Fruit fly (Drosophila melanogaster) whole organism, embryonic: ENCODE data around the gene Snx17.

Source experiments
- CG10431 ChIP-seq: fragments of 200-800 bp; sonication (Bioruptor generic); optimal IDR thresholded peaks from 3 replicates; lab custom pipeline; 2018; ENCODE audit warnings: missing biosample characterization, mild to moderate bottlenecking, missing genetic modification characterization
- CG10462 ChIP-seq: fragments of 200-800 bp; sonication (Bioruptor generic); optimal IDR thresholded peaks from 2 replicates; lab custom pipeline; 2016; ENCODE audit warnings: missing biosample characterization, missing genetic modification characterization
- CG11456 ChIP-seq: fragments of 200-800 bp; sonication (Bioruptor generic); IDR thresholded peaks from 3 replicates; pipeline ENCODE4 v1.3.6; 2022; ENCODE audit warnings: missing biosample characterization, missing genetic modification characterization
- CG11560 ChIP-seq: fragments of 200-800 bp; sonication (Bioruptor generic); IDR thresholded peaks from 3 replicates; pipeline ENCODE4 v1.3.6; 2022; ENCODE audit warnings: missing biosample characterization, missing genetic modification characterization
- CG12236 ChIP-seq: fragments of 200-800 bp; sonication (Bioruptor generic); optimal IDR thresholded peaks from 2 replicates; lab custom pipeline; 2016; ENCODE audit warnings: missing biosample characterization, missing genetic modification characterization
- CG12744 ChIP-seq: fragments of 200-800 bp; sonication (Bioruptor generic); optimal IDR thresholded peaks from 2 replicates; lab custom pipeline; 2016; ENCODE audit warnings: missing biosample characterization, missing genetic modification characterization
- CG12769 ChIP-seq: fragments of 200-800 bp; sonication (Bioruptor generic); optimal IDR thresholded peaks from 2 replicates; lab custom pipeline; 2019; ENCODE audit warnings: missing biosample characterization, mild to moderate bottlenecking, missing genetic modification characterization, moderate library complexity
- CG13775 ChIP-seq: fragments of 200-800 bp; sonication (Bioruptor generic); optimal IDR thresholded peaks from 3 replicates; lab custom pipeline; 2017; ENCODE audit warnings: missing biosample characterization, mild to moderate bottlenecking, missing genetic modification characterization
- CG14014 ChIP-seq: fragments of 200-800 bp; sonication (Bioruptor generic); IDR thresholded peaks from 2 replicates; pipeline ENCODE4 v1.3.6; 2022; ENCODE audit warnings: missing biosample characterization, missing genetic modification characterization
- CG14441 ChIP-seq: fragments of 200-800 bp; sonication (Bioruptor generic); IDR thresholded peaks from 2 replicates; pipeline ENCODE4 v1.3.6; 2022; ENCODE audit warnings: missing biosample characterization, missing genetic modification characterization
- CG14860 ChIP-seq: fragments of 200-800 bp; sonication (Bioruptor generic); IDR thresholded peaks from 3 replicates; pipeline ENCODE4 v1.3.6; 2022; ENCODE audit warnings: missing biosample characterization, missing genetic modification characterization; ENCODE audit not compliant: partially characterized antibody
- CG1647 ChIP-seq: fragments of 200-800 bp; sonication (Bioruptor generic); optimal IDR thresholded peaks from 3 replicates; lab custom pipeline; 2016; ENCODE audit warnings: missing biosample characterization, missing genetic modification characterization
- CG17359 ChIP-seq: fragments of 200-800 bp; sonication (Bioruptor generic); optimal IDR thresholded peaks from 3 replicates; lab custom pipeline; 2018; ENCODE audit warnings: missing biosample characterization, mild to moderate bottlenecking, missing genetic modification characterization, moderate library complexity
- CG2202 ChIP-seq: fragments of 200-800 bp; sonication (Bioruptor generic); optimal IDR thresholded peaks from 2 replicates; lab custom pipeline; 2018; ENCODE audit warnings: missing biosample characterization, mild to moderate bottlenecking, missing genetic modification characterization
- CG3281 ChIP-seq: fragments of 200-800 bp; sonication (Bioruptor generic); optimal IDR thresholded peaks from 3 replicates; lab custom pipeline; 2017; ENCODE audit warnings: missing biosample characterization, mild to moderate bottlenecking, missing genetic modification characterization
- CG34224 ChIP-seq: fragments of 200-800 bp; sonication (Bioruptor generic); IDR thresholded peaks from 3 replicates; pipeline ENCODE4 v1.3.6; 2022; ENCODE audit warnings: missing biosample characterization, missing genetic modification characterization; ENCODE audit not compliant: partially characterized antibody
- CG8290 ChIP-seq, 3 experiments: fragments of 200-800 bp; sonication (Bioruptor generic); optimal IDR thresholded peaks; 2 replicates each; lab custom pipeline; 2016 to 2019; ENCODE audit warnings: missing biosample characterization in 3 of 3, missing genetic modification characterization in 3 of 3, mild to moderate bottlenecking in 2 of 3, moderate library complexity in 1 of 3
- CG8359 ChIP-seq: fragments of 200-800 bp; sonication (Bioruptor generic); optimal IDR thresholded peaks from 2 replicates; lab custom pipeline; 2017; ENCODE audit warnings: missing biosample characterization, mild to moderate bottlenecking, missing genetic modification characterization, borderline replicate concordance
- CG9797 ChIP-seq: fragments of 200-800 bp; sonication (Bioruptor generic); optimal IDR thresholded peaks from 3 replicates; lab custom pipeline; 2018; ENCODE audit warnings: missing biosample characterization, mild to moderate bottlenecking, missing genetic modification characterization
- CTCF ChIP-seq: fragments of 200-800 bp; sonication (Bioruptor generic); optimal IDR thresholded peaks from 2 replicates; lab custom pipeline; 2017; ENCODE audit warnings: missing biosample characterization, mild to moderate bottlenecking, missing genetic modification characterization, moderate library complexity
- Camta ChIP-seq: fragments of 200-800 bp; sonication (Bioruptor generic); optimal IDR thresholded peaks from 2 replicates; lab custom pipeline; 2016; ENCODE audit warnings: missing biosample characterization, missing genetic modification characterization
- Dll ChIP-seq: fragments of 200-800 bp; sonication (Bioruptor generic); IDR thresholded peaks from 4 replicates; pipeline ENCODE4 v1.3.6; 2022; ENCODE audit warnings: missing biosample characterization, missing genetic modification characterization; ENCODE audit not compliant: partially characterized antibody
- Doc3 ChIP-seq: fragments of 200-800 bp; sonication (Bioruptor generic); IDR thresholded peaks from 3 replicates; pipeline ENCODE4 v1.3.6; 2022; ENCODE audit warnings: missing biosample characterization, missing genetic modification characterization; ENCODE audit not compliant: partially characterized antibody
- Eip74EF ChIP-seq, 2 experiments: fragments of 200-800 bp in 1 of 2; fragments of >200 bp in 1 of 2; sonication (Bioruptor generic) in 1 of 2; optimal IDR thresholded peaks; 2 replicates each; lab custom pipeline; 2017 to 2019; ENCODE audit warnings: missing biosample characterization in 2 of 2, missing genetic modification characterization in 2 of 2, mild to moderate bottlenecking in 1 of 2, moderate library complexity in 1 of 2
- H15 ChIP-seq: fragments of 200-800 bp; sonication (Bioruptor generic); IDR thresholded peaks from 3 replicates; pipeline ENCODE4 v1.3.6; 2022; ENCODE audit warnings: missing biosample characterization, missing genetic modification characterization
- H2.0 ChIP-seq: fragments of 200-800 bp; sonication (Bioruptor generic); IDR thresholded peaks from 2 replicates; pipeline ENCODE4 v1.3.6; 2022; ENCODE audit warnings: missing biosample characterization, missing genetic modification characterization
- Max ChIP-seq: fragments of 200-800 bp; sonication (Bioruptor generic); optimal IDR thresholded peaks from 2 replicates; lab custom pipeline; 2016; ENCODE audit warnings: missing biosample characterization, mild to moderate bottlenecking, missing genetic modification characterization
- NC2β ChIP-seq: fragments of 200-800 bp; sonication (Bioruptor generic); optimal IDR thresholded peaks from 2 replicates; lab custom pipeline; 2016; ENCODE audit warnings: missing biosample characterization, missing genetic modification characterization
- Ravus ChIP-seq: fragments of 200-800 bp; sonication (Bioruptor generic); IDR thresholded peaks from 2 replicates; pipeline ENCODE4 v1.3.6; 2022; ENCODE audit warnings: missing biosample characterization, missing genetic modification characterization
- Scr ChIP-seq: fragments of 200-800 bp; sonication (Bioruptor generic); IDR thresholded peaks from 2 replicates; pipeline ENCODE4 v1.3.6; 2022; ENCODE audit warnings: missing biosample characterization, missing genetic modification characterization; ENCODE audit not compliant: partially characterized antibody
- Sox102F ChIP-seq: fragments of 200-800 bp; sonication (Bioruptor generic); optimal IDR thresholded peaks from 2 replicates; lab custom pipeline; 2018; ENCODE audit warnings: missing biosample characterization, mild to moderate bottlenecking, missing genetic modification characterization, moderate library complexity
- Sry-δ ChIP-seq: fragments of 200-800 bp; sonication (Bioruptor generic); optimal IDR thresholded peaks from 2 replicates; lab custom pipeline; 2016; ENCODE audit warnings: missing biosample characterization, missing genetic modification characterization
- Taf1 ChIP-seq: fragments of 200-800 bp; sonication (Bioruptor generic); IDR thresholded peaks from 2 replicates; pipeline ENCODE4 v1.3.6; 2022; ENCODE audit warnings: missing biosample characterization, missing genetic modification characterization
- ac ChIP-seq: fragments of 200-800 bp; sonication (Bioruptor generic); optimal IDR thresholded peaks from 3 replicates; lab custom pipeline; 2017; ENCODE audit warnings: missing biosample characterization, mild to moderate bottlenecking, missing genetic modification characterization
- bbx ChIP-seq: fragments of 200-800 bp; sonication (Bioruptor generic); IDR thresholded peaks from 2 replicates; pipeline ENCODE4 v1.3.6; 2022; ENCODE audit warnings: missing biosample characterization, missing genetic modification characterization; ENCODE audit not compliant: partially characterized antibody
- corto ChIP-seq: fragments of 200-800 bp; sonication (Bioruptor generic); optimal IDR thresholded peaks from 2 replicates; lab custom pipeline; 2016; ENCODE audit warnings: missing biosample characterization, mild to moderate bottlenecking, missing genetic modification characterization, moderate library complexity
- dati ChIP-seq: fragments of 200-800 bp; sonication (Bioruptor generic); IDR thresholded peaks from 2 replicates; pipeline ENCODE4 v1.3.6; 2022; ENCODE audit warnings: missing biosample characterization, missing genetic modification characterization
- hbn ChIP-seq: fragments of 200-800 bp; sonication (Bioruptor generic); IDR thresholded peaks from 2 replicates; pipeline ENCODE4 v1.3.6; 2022; ENCODE audit warnings: missing biosample characterization, missing genetic modification characterization; ENCODE audit not compliant: partially characterized antibody
- her ChIP-seq: fragments of 200-800 bp; sonication (Bioruptor generic); optimal IDR thresholded peaks from 2 replicates; lab custom pipeline; 2016; ENCODE audit warnings: missing biosample characterization, missing genetic modification characterization
- ind ChIP-seq: fragments of 200-800 bp; sonication (Bioruptor generic); optimal IDR thresholded peaks from 3 replicates; lab custom pipeline; 2016; ENCODE audit warnings: missing biosample characterization, missing genetic modification characterization
- inv ChIP-seq: fragments of 200-800 bp; sonication (Bioruptor generic); IDR thresholded peaks from 2 replicates; pipeline ENCODE4 v1.3.6; 2022; ENCODE audit warnings: missing biosample characterization, missing genetic modification characterization; ENCODE audit not compliant: partially characterized antibody
- phol ChIP-seq: fragments of 200-800 bp; sonication (Bioruptor generic); optimal IDR thresholded peaks from 3 replicates; lab custom pipeline; 2018; ENCODE audit warnings: missing biosample characterization, mild to moderate bottlenecking, missing genetic modification characterization, moderate library complexity
- repo ChIP-seq: fragments of 200-800 bp; sonication (Bioruptor generic); optimal IDR thresholded peaks from 2 replicates; lab custom pipeline; 2016; ENCODE audit warnings: missing biosample characterization, missing genetic modification characterization
- run ChIP-seq: fragments of 200-800 bp; sonication (Bioruptor generic); optimal IDR thresholded peaks from 3 replicates; lab custom pipeline; 2018; ENCODE audit warnings: missing biosample characterization, mild to moderate bottlenecking, missing genetic modification characterization
- sens ChIP-seq: fragments of 200-800 bp; sonication (Bioruptor generic); peaks from one replicate; lab custom pipeline; 2016; ENCODE audit warnings: missing biosample characterization, missing genetic modification characterization
- sqz ChIP-seq: fragments of 200-800 bp; sonication (Bioruptor generic); optimal IDR thresholded peaks from 3 replicates; lab custom pipeline; 2018; ENCODE audit warnings: missing biosample characterization, mild to moderate bottlenecking, missing genetic modification characterization
- stwl ChIP-seq: fragments of 200-800 bp; sonication (Bioruptor generic); optimal IDR thresholded peaks from 3 replicates; lab custom pipeline; 2018; ENCODE audit warnings: missing biosample characterization, mild to moderate bottlenecking, missing genetic modification characterization, moderate library complexity
- tio ChIP-seq: fragments of 200-800 bp; sonication (Bioruptor generic); optimal IDR thresholded peaks from 2 replicates; lab custom pipeline; 2017; ENCODE audit warnings: missing biosample characterization, missing genetic modification characterization, inconsistent platforms
- tna ChIP-seq: fragments of 200-800 bp; sonication (Bioruptor generic); IDR thresholded peaks from 2 replicates; pipeline ENCODE4 v1.3.6; 2022; ENCODE audit warnings: missing biosample characterization, missing genetic modification characterization; ENCODE audit not compliant: partially characterized antibody
- unpg ChIP-seq: fragments of 200-800 bp; sonication (Bioruptor generic); optimal IDR thresholded peaks from 3 replicates; lab custom pipeline; 2018; ENCODE audit warnings: missing biosample characterization, mild to moderate bottlenecking, missing genetic modification characterization, moderate library complexity
- yki ChIP-seq: fragments of >200 bp; optimal IDR thresholded peaks from 3 replicates; lab custom pipeline; 2018

Gene Snx17

dm6 chr2L:10230455-10230854, 23.7 kb upstream of the Snx17 start (continued):
- no peak for TF ChIP-seq CG12744
- no peak for TF ChIP-seq repo
- TF ChIP-seq CG8290 (GFP tag; optimal IDR thresholded peaks at IDR 0.05; lab: Kevin White, UChicago), result peak; percentile 81
- peak; percentile 25 to 72 for TF ChIP-seq CG8290 (tag; optimal IDR thresholded peaks at IDR 0.05; lab: Kevin White, UChicago)
- TF ChIP-seq CG34224 (GFP tag; lab: Robert Waterston, UW), result peak; percentile 44
- peak; percentile 41 for TF ChIP-seq sens
- no peak for TF ChIP-seq unpg (GFP tag; lab: Kevin White, UChicago)
- TF ChIP-seq Sox102F (GFP tag; lab: Kevin White, UChicago), result no peak
- TF ChIP-seq Taf1 (GFP tag; lab: Robert Waterston, UW), result no peak
- TF ChIP-seq CG10431 (GFP tag; lab: Kevin White, UChicago), result no peak
- TF ChIP-seq CG3281 (GFP tag; lab: Kevin White, UChicago), result no peak
- no peak for TF ChIP-seq CG2202 (tag; lab: Kevin White, UChicago)
- TF ChIP-seq CG8359 (GFP tag; lab: Kevin White, UChicago), result no peak
- no peak for TF ChIP-seq tio
- no peak for TF ChIP-seq CG14014 (GFP tag; lab: Robert Waterston, UW)
- TF ChIP-seq Doc3 (GFP tag; lab: Robert Waterston, UW), result no peak
- TF ChIP-seq ind (GFP tag; lab: Kevin White, UChicago), result no peak
- TF ChIP-seq tna (GFP tag; lab: Robert Waterston, UW), result peak; percentile 46; the same call in 1 of the 2 replicates
- TF ChIP-seq Dll (GFP tag; lab: Robert Waterston, UW), result peak; percentile 54; the same call in 3 of the 4 replicates
- peak; percentile 99 for TF ChIP-seq phol
- no peak for TF ChIP-seq CG11560 (tag; lab: Robert Waterston, UW)
- TF ChIP-seq H2.0 (GFP tag; lab: Robert Waterston, UW), result no peak
- TF ChIP-seq CTCF (GFP tag; lab: Kevin White, UChicago), result no peak
- TF ChIP-seq CG1647, result no peak
- peak; percentile 11 for TF ChIP-seq stwl (tag; lab: Kevin White, UChicago)
- TF ChIP-seq inv, result peak; percentile 37; the same call in 1 of the 2 replicates
- TF ChIP-seq run (tag; lab: Kevin White, UChicago), result no peak
- no peak for TF ChIP-seq CG14441 (GFP tag; lab: Robert Waterston, UW)
- TF ChIP-seq H15, result no peak
- TF ChIP-seq her, result no peak
- TF ChIP-seq NC2β (GFP tag; lab: Kevin White, UChicago), result no peak
- TF ChIP-seq Sry-δ, result peak; percentile 56
- TF ChIP-seq hbn, result 0 out of 2 replicates have a peak, but pooled peaks have one; percentile 30
- no peak for TF ChIP-seq CG12769 (tag; lab: Kevin White, UChicago)
- no peak for TF ChIP-seq CG11456 (GFP tag; lab: Robert Waterston, UW)
- TF ChIP-seq CG9797, result peak; percentile 28
- no peak for TF ChIP-seq CG12236 (GFP tag; lab: Kevin White, UChicago)
- TF ChIP-seq yki, result no peak
- peak; percentile 64 for TF ChIP-seq Scr (GFP tag; lab: Robert Waterston, UW)
- TF ChIP-seq corto (GFP tag; lab: Kevin White, UChicago), result no peak
- TF ChIP-seq Camta (GFP tag; lab: Kevin White, UChicago), result no peak
- TF ChIP-seq sqz (GFP tag; lab: Kevin White, UChicago), result peak; percentile 40
- TF ChIP-seq Ravus, result no peak
- no peak for TF ChIP-seq Eip74EF (GFP tag; optimal IDR thresholded peaks at IDR 0.05; lab: Kevin White, UChicago)
- no peak for TF ChIP-seq dati
- TF ChIP-seq ac (GFP tag; lab: Kevin White, UChicago), result no peak
- TF ChIP-seq CG10462 (GFP tag; lab: Kevin White, UChicago), result no peak
- no peak for TF ChIP-seq CG13775
- no peak for TF ChIP-seq Max (GFP tag; lab: Kevin White, UChicago)
- TF ChIP-seq CG17359 (tag; lab: Kevin White, UChicago), result no peak
- no peak; the same call in 1 of the 2 replicates for TF ChIP-seq bbx (GFP tag; lab: Robert Waterston, UW)
- 0 out of 3 replicates have a peak, but pooled peaks have one; percentile 35 for TF ChIP-seq CG14860 (GFP tag; lab: Robert Waterston, UW)
